Fruit fly (Drosophila melanogaster) whole organism, prepupa: ENCODE measurements around the gene CG7530.

Source experiments
- Blimp-1 ChIP-seq: fragments of 200-800 bp; sonication (Bioruptor generic); optimal IDR thresholded peaks from 3 replicates; lab custom pipeline; 2017; ENCODE audit warnings: missing biosample characterization, missing genetic modification characterization, mild to moderate bottlenecking, moderate library complexity, missing genetic modification reagents
- CG3032 ChIP-seq: fragments of 200-800 bp; optimal IDR thresholded peaks from 2 replicates; lab custom pipeline; 2019; ENCODE audit warnings: missing biosample characterization, mild to moderate bottlenecking, missing genetic modification characterization, moderate library complexity
- CG4318 ChIP-seq: fragments of 200-800 bp; sonication (Bioruptor generic); optimal IDR thresholded peaks from 3 replicates; lab custom pipeline; 2017; ENCODE audit warnings: missing biosample characterization, mild to moderate bottlenecking, missing genetic modification characterization
- CG8119 ChIP-seq: fragments of 200-800 bp; sonication (Bioruptor generic); IDR thresholded peaks from 3 replicates; pipeline ENCODE4 v1.3.6; 2022; ENCODE audit warnings: missing biosample characterization, missing genetic modification characterization
- Eip93F ChIP-seq: fragments of 200-800 bp; sonication (Bioruptor generic); optimal IDR thresholded peaks from 2 replicates; lab custom pipeline; 2016; ENCODE audit warnings: missing biosample characterization, mild to moderate bottlenecking, missing genetic modification characterization
- fd59A ChIP-seq: fragments of 200-800 bp; sonication (Bioruptor generic); optimal IDR thresholded peaks from 2 replicates; lab custom pipeline; 2017; ENCODE audit warnings: missing biosample characterization, mild to moderate bottlenecking, missing genetic modification characterization, missing genetic modification reagents
- net ChIP-seq: fragments of 200-800 bp; sonication (Bioruptor generic); optimal IDR thresholded peaks from 3 replicates; lab custom pipeline; 2016; ENCODE audit warnings: missing biosample characterization, missing genetic modification characterization
- pdm3 ChIP-seq: fragments of 200-800 bp; sonication (Bioruptor generic); optimal IDR thresholded peaks from 3 replicates; lab custom pipeline; 2016; ENCODE audit warnings: missing biosample characterization, missing genetic modification characterization

The CG7530 gene

DNA sequence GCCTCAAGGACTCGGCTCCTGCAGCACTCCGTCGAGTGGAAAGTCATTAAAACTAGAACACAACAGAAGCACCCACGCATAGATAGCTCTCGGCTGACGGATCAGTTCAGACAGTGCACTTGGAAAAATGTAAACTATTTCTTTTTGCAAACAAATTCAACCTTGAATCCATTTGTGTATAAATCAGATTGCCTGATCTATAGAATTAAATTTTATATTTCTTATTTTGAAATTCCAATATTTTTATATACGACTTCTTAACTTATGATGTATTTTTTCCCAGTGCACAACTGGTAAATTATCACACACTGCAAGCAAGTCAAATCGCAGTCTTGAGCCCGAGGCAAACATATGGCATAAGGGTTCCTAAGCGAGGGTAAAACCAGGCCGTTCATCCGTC lies 56.5 kb downstream of the CG7530 start (continued):
- TF ChIP-seq Blimp-1 (GFP tag; lab: Kevin White, UChicago) (no peak), CG3032 (tag; lab: Kevin White, UChicago) (peak; percentile 68), net (GFP tag; lab: Kevin White, UChicago) (peak; percentile 55), Eip93F (GFP tag; lab: Kevin White, UChicago) (no peak), CG4318 (GFP tag; lab: Kevin White, UChicago) (no peak), CG8119 (GFP tag; lab: Robert Waterston, UW) (peak; percentile 74), pdm3 (GFP tag; lab: Kevin White, UChicago) (peak; percentile 60), fd59A (GFP tag; lab: Kevin White, UChicago) (peak; percentile 32)
